Fruit fly (Drosophila melanogaster) whole organism, embryonic: ENCODE data around the gene IKKepsilon.

Experiments used
- CG10431 ChIP-seq: fragments of 200-800 bp; sonication (Bioruptor generic); optimal IDR thresholded peaks from 3 replicates; lab custom pipeline; 2018; ENCODE audit warnings: missing biosample characterization, mild to moderate bottlenecking, missing genetic modification characterization
- CG11560 ChIP-seq: fragments of 200-800 bp; sonication (Bioruptor generic); IDR thresholded peaks from 3 replicates; pipeline ENCODE4 v1.3.6; 2022; ENCODE audit warnings: missing biosample characterization, missing genetic modification characterization
- CG12071 ChIP-seq: fragments of 200-800 bp; sonication (Bioruptor generic); optimal IDR thresholded peaks from 3 replicates; lab custom pipeline; 2018; ENCODE audit warnings: missing biosample characterization, mild to moderate bottlenecking, missing genetic modification characterization
- CG13123 ChIP-seq: fragments of 200-800 bp; sonication (Bioruptor generic); optimal IDR thresholded peaks from 2 replicates; lab custom pipeline; 2016; ENCODE audit warnings: missing biosample characterization, missing genetic modification characterization
- CG13287 ChIP-seq: fragments of 200-800 bp; sonication (Bioruptor generic); IDR thresholded peaks from 2 replicates; pipeline ENCODE4 v1.3.6; 2022; ENCODE audit warnings: missing biosample characterization, missing genetic modification characterization; ENCODE audit not compliant: partially characterized antibody
- CG14860 ChIP-seq: fragments of 200-800 bp; sonication (Bioruptor generic); IDR thresholded peaks from 3 replicates; pipeline ENCODE4 v1.3.6; 2022; ENCODE audit warnings: missing biosample characterization, missing genetic modification characterization; ENCODE audit not compliant: partially characterized antibody
- CG15514 ChIP-seq: fragments of 200-800 bp; sonication (Bioruptor generic); optimal IDR thresholded peaks from 3 replicates; lab custom pipeline; 2017; ENCODE audit warnings: missing biosample characterization, missing genetic modification characterization, mild to moderate bottlenecking, moderate library complexity, missing genetic modification reagents
- CG17612 ChIP-seq: fragments of 200-800 bp; sonication (Bioruptor generic); IDR thresholded peaks from 2 replicates; pipeline ENCODE4 v1.3.6; 2022; ENCODE audit warnings: missing biosample characterization, missing genetic modification characterization
- CG1792 ChIP-seq: fragments of 200-800 bp; sonication (Bioruptor generic); optimal IDR thresholded peaks from 2 replicates; lab custom pipeline; 2016; ENCODE audit warnings: missing biosample characterization, missing genetic modification characterization
- CG2129 ChIP-seq: fragments of 200-800 bp; sonication (Bioruptor generic); IDR thresholded peaks from 2 replicates; pipeline ENCODE4 v1.3.6; 2022; ENCODE audit warnings: missing biosample characterization, missing genetic modification characterization; ENCODE audit not compliant: partially characterized antibody
- CG31441 ChIP-seq: fragments of 200-800 bp; sonication (Bioruptor generic); IDR thresholded peaks from 2 replicates; pipeline ENCODE4 v1.3.6; 2022; ENCODE audit warnings: missing biosample characterization, missing genetic modification characterization
- CG34422 ChIP-seq: fragments of 200-800 bp; sonication (Bioruptor generic); IDR thresholded peaks from 3 replicates; pipeline ENCODE4 v1.3.6; 2022; ENCODE audit warnings: missing biosample characterization, missing genetic modification characterization
- CG6683 ChIP-seq: fragments of 200-800 bp; sonication (Bioruptor generic); optimal IDR thresholded peaks from 2 replicates; lab custom pipeline; 2017; ENCODE audit warnings: missing biosample characterization, mild to moderate bottlenecking, missing genetic modification characterization, missing genetic modification reagents
- CG6854 ChIP-seq: fragments of 200-800 bp; sonication (Bioruptor generic); optimal IDR thresholded peaks from 3 replicates; lab custom pipeline; 2017; ENCODE audit warnings: missing biosample characterization, mild to moderate bottlenecking, missing genetic modification characterization
- Dbx ChIP-seq: fragments of 200-800 bp; sonication (Bioruptor generic); IDR thresholded peaks from 3 replicates; pipeline ENCODE4 v1.3.6; 2022; ENCODE audit warnings: missing biosample characterization, missing genetic modification characterization
- E2f2 ChIP-seq: fragments of 200-800 bp; sonication (Bioruptor generic); IDR thresholded peaks from 2 replicates; pipeline ENCODE4 v1.3.6; 2022; ENCODE audit warnings: missing biosample characterization, missing genetic modification characterization
- HHEX ChIP-seq: fragments of 200-800 bp; sonication (Bioruptor generic); optimal IDR thresholded peaks from 3 replicates; lab custom pipeline; 2017; ENCODE audit warnings: missing biosample characterization, mild to moderate bottlenecking, missing genetic modification characterization, missing genetic modification reagents
- Hr39 ChIP-seq: fragments of >200 bp; optimal IDR thresholded peaks from 2 replicates; lab custom pipeline; 2017
- Meics ChIP-seq: fragments of 200-800 bp; sonication (Bioruptor generic); optimal IDR thresholded peaks from 2 replicates; lab custom pipeline; 2017; ENCODE audit warnings: missing biosample characterization, mild to moderate bottlenecking, missing genetic modification characterization
- NK7.1 ChIP-seq: fragments of 200-800 bp; sonication (Bioruptor generic); optimal IDR thresholded peaks from 3 replicates; lab custom pipeline; 2016; ENCODE audit warnings: missing biosample characterization, missing genetic modification characterization
- Oaz ChIP-seq: fragments of 200-800 bp; sonication (Bioruptor generic); IDR thresholded peaks from 2 replicates; pipeline ENCODE4 v1.3.6; 2022; ENCODE audit warnings: missing biosample characterization, missing genetic modification characterization
- Sry-β ChIP-seq: fragments of 200-800 bp; sonication (Bioruptor generic); optimal IDR thresholded peaks from 2 replicates; lab custom pipeline; 2018; ENCODE audit warnings: missing biosample characterization, mild to moderate bottlenecking, missing genetic modification characterization, moderate library complexity
- Ssrp ChIP-seq: fragments of 200-800 bp; sonication (Bioruptor generic); optimal IDR thresholded peaks from 2 replicates; lab custom pipeline; 2018; ENCODE audit warnings: missing biosample characterization, mild to moderate bottlenecking, missing genetic modification characterization, moderate library complexity
- Trl ChIP-seq, 3 experiments: fragments of >200 bp in 2 of 3; fragments of 200-800 bp in 1 of 3; sonication (Bioruptor generic) in 1 of 3; optimal IDR thresholded peaks; 2 replicates in 1 of 3; 3 replicates in 2 of 3; lab custom pipeline; 2016 to 2017; ENCODE audit warnings: missing biosample characterization in 1 of 3, missing genetic modification characterization in 1 of 3
- aop ChIP-seq: fragments of 200-800 bp; sonication (Bioruptor generic); IDR thresholded peaks from 2 replicates; pipeline ENCODE4 v1.3.6; 2022; ENCODE audit warnings: missing biosample characterization, missing genetic modification characterization
- ara ChIP-seq: fragments of 200-800 bp; sonication (Bioruptor generic); IDR thresholded peaks from 2 replicates; pipeline ENCODE4 v1.3.6; 2022; ENCODE audit warnings: missing biosample characterization, missing genetic modification characterization
- az2 ChIP-seq: fragments of 200-800 bp; sonication (Bioruptor generic); optimal IDR thresholded peaks from 3 replicates; lab custom pipeline; 2016; ENCODE audit warnings: missing biosample characterization, missing genetic modification characterization
- bcd ChIP-seq: fragments of 200-800 bp; sonication (Bioruptor generic); optimal IDR thresholded peaks from 2 replicates; lab custom pipeline; 2017; ENCODE audit warnings: missing biosample characterization, mild to moderate bottlenecking, missing genetic modification characterization
- chm ChIP-seq: fragments of 200-800 bp; sonication (Bioruptor generic); IDR thresholded peaks from 2 replicates; pipeline ENCODE4 v1.3.6; 2022; ENCODE audit warnings: missing biosample characterization, missing genetic modification characterization
- dimm ChIP-seq: fragments of 200-800 bp; sonication (Bioruptor generic); IDR thresholded peaks from 2 replicates; pipeline ENCODE4 v1.3.6; 2022; ENCODE audit warnings: missing biosample characterization, missing genetic modification characterization
- en ChIP-seq: fragments of 200-800 bp; sonication (Bioruptor generic); optimal IDR thresholded peaks from 2 replicates; lab custom pipeline; 2016; ENCODE audit warnings: missing biosample characterization, missing genetic modification characterization
- eve ChIP-seq, 2 experiments: fragments of >200 bp; optimal IDR thresholded peaks; 2 replicates each; lab custom pipeline; 2017; ENCODE audit warnings: missing biosample characterization in 2 of 2, missing genetic modification characterization in 2 of 2
- exex ChIP-seq: fragments of 200-800 bp; sonication (Bioruptor generic); optimal IDR thresholded peaks from 4 replicates; lab custom pipeline; 2018; ENCODE audit warnings: missing biosample characterization, mild to moderate bottlenecking, missing genetic modification characterization, moderate library complexity
- fru ChIP-seq: fragments of >200 bp; optimal IDR thresholded peaks from 2 replicates; lab custom pipeline; 2017
- hbn ChIP-seq: fragments of 200-800 bp; sonication (Bioruptor generic); IDR thresholded peaks from 2 replicates; pipeline ENCODE4 v1.3.6; 2022; ENCODE audit warnings: missing biosample characterization, missing genetic modification characterization; ENCODE audit not compliant: partially characterized antibody
- inv ChIP-seq: fragments of 200-800 bp; sonication (Bioruptor generic); IDR thresholded peaks from 2 replicates; pipeline ENCODE4 v1.3.6; 2022; ENCODE audit warnings: missing biosample characterization, missing genetic modification characterization; ENCODE audit not compliant: partially characterized antibody
- mam ChIP-seq: fragments of 200-800 bp; sonication (Bioruptor generic); optimal IDR thresholded peaks from 3 replicates; lab custom pipeline; 2016; ENCODE audit warnings: missing biosample characterization, missing genetic modification characterization
- nmo ChIP-seq: fragments of 200-800 bp; sonication (Bioruptor generic); optimal IDR thresholded peaks from 2 replicates; lab custom pipeline; 2018; ENCODE audit warnings: missing biosample characterization, mild to moderate bottlenecking, missing genetic modification characterization, moderate library complexity
- phol ChIP-seq: fragments of 200-800 bp; sonication (Bioruptor generic); optimal IDR thresholded peaks from 3 replicates; lab custom pipeline; 2018; ENCODE audit warnings: missing biosample characterization, mild to moderate bottlenecking, missing genetic modification characterization, moderate library complexity
- pum ChIP-seq: fragments of 200-800 bp; sonication (Bioruptor generic); optimal IDR thresholded peaks from 2 replicates; lab custom pipeline; 2016; ENCODE audit warnings: missing biosample characterization, missing genetic modification characterization
- pzg ChIP-seq: fragments of 200-800 bp; sonication (Bioruptor generic); optimal IDR thresholded peaks from 3 replicates; lab custom pipeline; 2018; ENCODE audit warnings: missing biosample characterization, mild to moderate bottlenecking, missing genetic modification characterization, moderate library complexity
- slbo ChIP-seq: fragments of 200-800 bp; sonication (Bioruptor generic); IDR thresholded peaks from 2 replicates; pipeline ENCODE4 v1.3.6; 2022; ENCODE audit warnings: missing biosample characterization, missing genetic modification characterization
- stc ChIP-seq: fragments of 200-800 bp; sonication (Bioruptor generic); IDR thresholded peaks from 2 replicates; pipeline ENCODE4 v1.3.6; 2022; ENCODE audit warnings: missing biosample characterization, missing genetic modification characterization
- tgo ChIP-seq: fragments of 200-800 bp; sonication (Bioruptor generic); IDR thresholded peaks from 3 replicates; pipeline ENCODE4 v1.3.6; 2022; ENCODE audit warnings: missing biosample characterization, missing genetic modification characterization
- unc-4 ChIP-seq: fragments of 200-800 bp; sonication (Bioruptor generic); IDR thresholded peaks from 2 replicates; pipeline ENCODE4 v1.3.6; 2022; ENCODE audit warnings: missing biosample characterization, missing genetic modification characterization; ENCODE audit not compliant: partially characterized antibody
- unpg ChIP-seq: fragments of 200-800 bp; sonication (Bioruptor generic); optimal IDR thresholded peaks from 3 replicates; lab custom pipeline; 2018; ENCODE audit warnings: missing biosample characterization, mild to moderate bottlenecking, missing genetic modification characterization, moderate library complexity
- vfl ChIP-seq: fragments of 200-800 bp; sonication (Bioruptor generic); optimal IDR thresholded peaks from 2 replicates; lab custom pipeline; 2016; ENCODE audit warnings: missing biosample characterization, missing genetic modification characterization
- vnd ChIP-seq: fragments of 200-800 bp; sonication (Bioruptor generic); IDR thresholded peaks from 3 replicates; pipeline ENCODE4 v1.3.6; 2022; ENCODE audit warnings: missing biosample characterization, missing genetic modification characterization; ENCODE audit not compliant: partially characterized antibody
- wdn ChIP-seq: fragments of 200-800 bp; sonication (Bioruptor generic); IDR thresholded peaks from 2 replicates; pipeline ENCODE4 v1.3.6; 2022; ENCODE audit warnings: missing biosample characterization, missing genetic modification characterization
- yki ChIP-seq: fragments of >200 bp; optimal IDR thresholded peaks from 3 replicates; lab custom pipeline; 2018
- zen ChIP-seq: fragments of 200-800 bp; sonication (Bioruptor generic); optimal IDR thresholded peaks from 3 replicates; lab custom pipeline; 2018; ENCODE audit warnings: missing biosample characterization, mild to moderate bottlenecking, missing genetic modification characterization, moderate library complexity
- zfh2 ChIP-seq: fragments of 200-800 bp; sonication (Bioruptor generic); optimal IDR thresholded peaks from 2 replicates; lab custom pipeline; 2016; ENCODE audit warnings: missing biosample characterization, missing genetic modification characterization

The IKKepsilon gene

DNA sequence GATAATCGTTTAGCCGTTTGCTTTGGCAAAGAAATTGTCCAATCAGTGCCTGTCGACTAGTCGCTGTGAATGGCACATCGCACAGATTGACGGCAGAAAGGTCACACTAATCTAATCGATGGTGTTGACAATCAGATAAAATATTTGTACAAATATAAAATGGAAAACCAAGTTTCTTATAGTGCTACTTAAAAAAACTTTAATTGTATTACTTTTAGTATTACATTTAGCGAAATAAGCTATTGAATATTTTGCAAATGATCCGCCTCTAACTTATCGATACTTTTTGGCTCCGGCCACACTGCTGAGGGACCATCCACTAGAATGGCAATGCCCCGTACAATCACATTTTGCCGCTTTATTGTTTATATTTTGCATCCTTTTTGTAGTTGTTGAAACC is 19.7 kb upstream of the IKKepsilon start, which contains the start of the genes brun and CG2614 (continued):
- TF ChIP-seq Ssrp = peak; percentile 57
- no peak for TF ChIP-seq wdn (GFP tag; lab: Robert Waterston, UW)
- TF ChIP-seq CG10431 = no peak
- TF ChIP-seq Oaz (GFP tag; lab: Robert Waterston, UW) = no peak
- no peak for TF ChIP-seq exex (tag; lab: Kevin White, UChicago)
- TF ChIP-seq tgo (GFP tag; lab: Robert Waterston, UW) = peak; percentile 83
- TF ChIP-seq CG13287 = peak; percentile 96
- TF ChIP-seq CG12071 (GFP tag; lab: Kevin White, UChicago) = no peak
- no peak for TF ChIP-seq unpg
- TF ChIP-seq unc-4 (GFP tag; lab: Robert Waterston, UW) = peak; percentile 91
- no peak for TF ChIP-seq dimm (GFP tag; lab: Robert Waterston, UW)
- TF ChIP-seq CG1792 (GFP tag; lab: Kevin White, UChicago) = no peak
- no peak for TF ChIP-seq bcd (GFP tag; lab: Kevin White, UChicago)
- no peak for TF ChIP-seq HHEX (GFP tag; lab: Kevin White, UChicago)
- peak; percentile 63 for TF ChIP-seq az2 (GFP tag; lab: Kevin White, UChicago)
- TF ChIP-seq Trl (optimal IDR thresholded peaks at IDR 0.05; lab: Kevin White, UChicago) = no peak
- TF ChIP-seq Trl (GFP tag; optimal IDR thresholded peaks at IDR 0.05; lab: Kevin White, UChicago) = peak; percentile 74
- peak; percentile 81; the same call in 2 of the 3 replicates for TF ChIP-seq CG14860
- TF ChIP-seq CG31441 (GFP tag; lab: Robert Waterston, UW) = no peak
- TF ChIP-seq zfh2 = peak; percentile 84
- peak; percentile 82 for TF ChIP-seq mam
- TF ChIP-seq CG17612 = no peak
- TF ChIP-seq pzg (GFP tag; lab: Kevin White, UChicago) = peak; percentile 79
- peak; percentile 58 for TF ChIP-seq CG15514 (GFP tag; lab: Kevin White, UChicago)
- TF ChIP-seq yki (lab: Kevin White, UChicago) = no peak
- TF ChIP-seq Hr39 = no peak
- no peak for TF ChIP-seq CG6683 (GFP tag; lab: Kevin White, UChicago)
- TF ChIP-seq E2f2 = peak; percentile 53
- peak; percentile 76 for TF ChIP-seq pum (GFP tag; lab: Kevin White, UChicago)
- peak; percentile 87 for TF ChIP-seq CG2129 (GFP tag; lab: Robert Waterston, UW)
- peak; percentile 85 for TF ChIP-seq vnd (GFP tag; lab: Robert Waterston, UW)
- peak; percentile 83 for TF ChIP-seq hbn
- TF ChIP-seq phol (tag; lab: Kevin White, UChicago) = peak; percentile 81
- no peak for TF ChIP-seq fru (lab: Kevin White, UChicago)
- TF ChIP-seq vfl (GFP tag; lab: Kevin White, UChicago) = peak; percentile 78
- TF ChIP-seq slbo (GFP tag; lab: Robert Waterston, UW) = peak; percentile 90
- no peak for TF ChIP-seq aop
- TF ChIP-seq CG11560 = peak; percentile 66
- TF ChIP-seq NK7.1 = no peak
- peak; percentile 32 for TF ChIP-seq Sry-β (GFP tag; lab: Kevin White, UChicago)
- no peak for TF ChIP-seq CG6854 (GFP tag; lab: Kevin White, UChicago)
- TF ChIP-seq CG34422 (GFP tag; lab: Robert Waterston, UW) = peak; percentile 86; the same call in 2 of the 3 replicates
- peak; percentile 85 for TF ChIP-seq inv (GFP tag; lab: Robert Waterston, UW)
- no peak for TF ChIP-seq en (GFP tag; lab: Kevin White, UChicago)
- TF ChIP-seq Meics (GFP tag; lab: Kevin White, UChicago) = no peak
- peak; percentile 86 for TF ChIP-seq Dbx (GFP tag; lab: Robert Waterston, UW)
- TF ChIP-seq CG13123 = peak; percentile 59
- no peak for TF ChIP-seq stc
- no peak for TF ChIP-seq chm (GFP tag; lab: Robert Waterston, UW)
- no peak for TF ChIP-seq eve (GFP tag; optimal IDR thresholded peaks at IDR 0.05; lab: Kevin White, UChicago)
- TF ChIP-seq zen (tag; lab: Kevin White, UChicago) = peak; percentile 36
- TF ChIP-seq ara (GFP tag; lab: Robert Waterston, UW) = peak; percentile 63; the same call in 1 of the 2 replicates
- TF ChIP-seq nmo (GFP tag; lab: Kevin White, UChicago) = peak; percentile 83
